Worm (Caenorhabditis elegans): ENCODE results near the gene T24D5.1.
"Not testable (repeated sequence)": the region's sequence is repeated elsewhere in the genome, so short reads cannot be mapped to it uniquely, and the experiment has no call there.

The T24D5.1 gene

DNA sequence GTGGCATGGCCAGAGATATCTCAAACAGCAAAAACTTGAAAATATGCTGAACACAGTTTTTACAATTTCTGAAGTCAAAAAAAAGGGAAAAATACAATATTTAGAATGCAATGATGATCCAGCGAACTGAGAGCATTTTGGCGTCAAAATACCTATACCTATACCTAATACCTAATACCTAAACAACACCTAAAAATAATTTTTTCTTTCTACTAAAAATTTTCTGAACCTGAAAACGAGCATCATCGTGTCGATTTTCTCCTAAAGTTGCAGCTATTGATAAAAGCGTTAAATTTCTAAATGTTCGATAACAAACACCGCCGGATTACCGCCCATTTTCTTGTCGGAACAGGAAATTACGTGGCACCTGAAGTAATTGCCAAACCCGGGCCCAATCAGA lies 22.3 kb downstream of the T24D5.1 start, which contains the start of gene T24D5.4:
TSS of gene T24D5.4 (plus strand) at position 301 of the 400 bp plus-strand sequence.
- TF ChIP-seq zip-8 (tag; optimal IDR thresholded peaks at IDR 0.05): no peak
- TF ChIP-seq elt-3 (tag; optimal IDR thresholded peaks at IDR 0.05): no peak
- no peak for TF ChIP-seq lin-32 (GFP tag; optimal IDR thresholded peaks at IDR 0.05)
- TF ChIP-seq ces-1 (GFP tag; optimal IDR thresholded peaks at IDR 0.05): no peak
- no peak for TF ChIP-seq sptf-1 (tag; optimal IDR thresholded peaks at IDR 0.05)
- TF ChIP-seq nhr-2 (tag; optimal IDR thresholded peaks at IDR 0.05): no peak
- TF ChIP-seq lin-13 (tag; optimal IDR thresholded peaks at IDR 0.05): no peak
- TF ChIP-seq tbx-8 (GFP tag; optimal IDR thresholded peaks at IDR 0.05): no peak
- TF ChIP-seq ceh-83 (GFP tag; optimal IDR thresholded peaks at IDR 0.05): no peak
- no peak for TF ChIP-seq mls-2 (tag; optimal IDR thresholded peaks at IDR 0.05)
- no peak for TF ChIP-seq lsy-2 (tag; optimal IDR thresholded peaks at IDR 0.05)
- TF ChIP-seq M03D4.4 (tag; optimal IDR thresholded peaks at IDR 0.05): no peak
- TF ChIP-seq mab-5 (tag; optimal IDR thresholded peaks at IDR 0.05): no peak

DNA sequence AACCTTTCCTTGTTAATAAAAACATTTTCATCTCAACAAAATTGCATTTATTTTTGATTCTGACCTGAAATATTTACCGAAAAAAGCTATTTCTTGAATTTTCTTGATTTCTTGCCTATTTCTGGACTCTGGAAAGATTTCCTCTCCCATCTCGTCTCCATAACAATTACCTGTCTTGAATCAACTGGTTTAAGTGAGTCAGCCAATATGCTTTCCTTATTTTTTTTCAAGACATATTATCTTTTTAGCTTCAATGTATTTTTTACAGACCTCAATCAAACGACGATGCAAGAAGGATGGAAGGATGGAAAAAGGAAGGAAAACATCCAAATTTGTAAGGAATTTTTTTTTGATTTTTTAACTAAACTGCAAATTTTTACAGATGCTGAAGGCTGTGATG lies 28.0 kb downstream of the T24D5.1 start:
- TF ChIP-seq ztf-11 (tag; optimal IDR thresholded peaks at IDR 0.05): no peak
- TF ChIP-seq nhr-76 (tag; optimal IDR thresholded peaks at IDR 0.05): no peak
- TF ChIP-seq snpc-4 (tag; optimal IDR thresholded peaks at IDR 0.05): no peak
- no peak for TF ChIP-seq unc-120 (tag; optimal IDR thresholded peaks at IDR 0.05; ENCODE audit: poor library complexity, severe bottlenecking)
- no peak for TF ChIP-seq nhr-237 (tag; optimal IDR thresholded peaks at IDR 0.05)

DNA sequence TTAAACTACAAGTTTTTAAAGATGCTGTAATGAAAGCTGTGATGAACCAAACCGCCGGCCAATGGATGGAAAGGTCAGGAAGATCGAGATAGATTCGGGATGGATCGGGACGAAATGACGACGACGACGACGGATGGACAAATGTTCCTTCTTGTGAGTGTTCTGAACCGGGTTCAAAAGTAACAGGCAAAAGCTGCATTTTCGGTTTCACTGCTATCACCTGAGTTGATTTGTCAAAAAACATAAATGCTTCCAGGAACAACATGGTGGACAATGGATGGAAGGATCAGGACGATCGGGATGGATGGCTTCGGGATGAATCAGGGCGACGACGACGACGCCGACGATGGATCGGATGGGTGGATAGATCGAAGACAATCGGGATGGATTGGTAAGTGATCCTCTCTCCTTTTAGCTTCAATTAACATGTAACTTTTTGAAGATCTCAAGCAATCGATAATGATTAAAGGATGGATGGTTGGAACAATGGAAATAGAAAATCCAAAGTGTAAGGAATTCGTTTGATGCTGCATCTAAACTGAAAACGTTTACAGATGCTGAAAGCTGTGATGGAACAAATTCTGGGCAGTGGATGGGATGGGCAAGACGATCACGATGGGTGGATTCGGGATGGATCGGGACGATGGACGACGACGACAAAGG lies 28.9 kb downstream of the T24D5.1 start, which contains the start of the genes T24D5.6 and R09A8.9:
TSS of gene T24D5.6 (plus strand) at position 301 of the 663 bp plus-strand sequence.
TSS of gene R09A8.9 (plus strand) at position 613 of the 663 bp plus-strand sequence.
- TF ChIP-seq nhr-237 (tag; optimal IDR thresholded peaks at IDR 0.05): no peak
- TF ChIP-seq ham-2 (GFP tag; optimal IDR thresholded peaks at IDR 0.05): no peak
- TF ChIP-seq mab-5 (tag; optimal IDR thresholded peaks at IDR 0.05): no peak
- TF ChIP-seq drap-1 (GFP tag; optimal IDR thresholded peaks at IDR 0.05): no peak
- no peak for TF ChIP-seq ztf-11 (tag; optimal IDR thresholded peaks at IDR 0.05)
- TF ChIP-seq ceh-83 (GFP tag; optimal IDR thresholded peaks at IDR 0.05): no peak
- TF ChIP-seq flh-1 (GFP tag; optimal IDR thresholded peaks at IDR 0.05): no peak
- TF ChIP-seq ceh-43 (GFP tag; optimal IDR thresholded peaks at IDR 0.05): no peak
- no peak for TF ChIP-seq snpc-4 (tag; optimal IDR thresholded peaks at IDR 0.05)
- TF ChIP-seq tbx-8 (GFP tag; optimal IDR thresholded peaks at IDR 0.05): no peak

DNA sequence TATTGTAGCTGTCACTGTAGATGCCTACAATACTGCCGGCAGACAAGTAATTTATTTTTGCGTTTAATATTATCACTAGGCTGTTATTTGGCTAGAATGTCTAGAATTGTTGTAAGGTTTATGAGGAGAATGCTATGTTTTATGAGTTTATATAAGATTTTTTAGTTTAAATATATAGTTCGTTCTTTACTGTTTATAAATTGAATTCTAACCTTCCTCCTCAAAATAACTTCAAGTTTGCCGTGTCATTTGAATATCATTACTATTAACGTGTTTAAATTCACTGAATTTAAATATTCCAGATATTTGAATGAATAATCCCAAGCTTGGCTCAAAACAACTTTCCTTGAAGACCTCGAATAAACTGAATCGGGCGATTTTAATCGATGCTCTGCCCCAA lies 38.9 kb downstream of the T24D5.1 start, which contains the start of gene R09A8.1:
TSS of gene R09A8.1 (plus strand) at position 301 of the 400 bp plus-strand sequence.
- TF ChIP-seq elt-3, pha-4, mep-1 (tag; optimal IDR thresholded peaks at IDR 0.05): not testable (repeated sequence)

DNA sequence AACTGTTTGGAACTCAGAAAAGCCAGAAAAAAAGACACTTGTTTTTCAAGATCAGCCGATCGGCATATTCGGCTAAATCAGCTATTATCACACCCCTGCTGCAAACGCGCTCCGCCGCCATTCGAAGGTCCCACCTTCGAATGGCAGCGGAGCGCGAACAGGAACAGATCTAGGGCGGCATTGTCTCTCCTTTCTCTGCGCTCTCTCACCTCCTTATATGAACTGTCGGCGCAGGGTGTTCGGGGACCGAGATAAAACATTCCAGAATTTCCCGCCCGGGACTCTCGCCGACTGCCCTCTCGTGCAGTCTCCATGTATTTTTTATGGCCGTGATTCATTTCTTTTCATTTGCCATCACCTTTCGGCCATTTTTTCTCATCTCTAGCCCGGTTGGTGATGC lies 43.9 kb downstream of the T24D5.1 start:
- TF ChIP-seq zip-8 (tag; optimal IDR thresholded peaks at IDR 0.05) (no peak), cnd-1 (tag; optimal IDR thresholded peaks at IDR 0.05) (no peak), ceh-83 (GFP tag; optimal IDR thresholded peaks at IDR 0.05) (no peak), nhr-2 (tag; optimal IDR thresholded peaks at IDR 0.05) (peak; percentile 55), sem-2 (GFP tag; optimal IDR thresholded peaks at IDR 0.05) (no peak)

DNA sequence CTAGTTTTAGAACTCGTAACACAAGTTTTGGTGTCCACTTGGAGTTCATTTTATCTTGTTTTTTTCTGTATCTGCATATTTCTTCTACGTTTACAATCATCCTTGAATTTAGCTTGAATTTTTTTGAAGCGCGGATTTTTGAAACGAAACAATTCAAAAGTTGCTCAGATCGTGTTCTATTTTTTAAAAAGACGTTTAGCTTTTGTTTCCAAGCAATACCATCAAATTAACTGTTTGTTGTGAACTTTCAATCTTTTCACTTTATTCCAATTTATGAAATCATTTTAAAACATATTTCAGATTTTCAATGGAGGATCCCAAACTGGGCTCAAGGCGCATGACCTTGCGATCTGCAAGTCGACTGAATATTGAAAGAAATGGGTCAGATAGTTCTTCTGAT lies 44.6 kb downstream of the T24D5.1 start, which contains the start of gene R09A8.2:
TSS of gene R09A8.2 (plus strand) at position 301 of the 400 bp plus-strand sequence.
- TF ChIP-seq mab-5 (tag; optimal IDR thresholded peaks at IDR 0.05) (no peak), sptf-1 (tag; optimal IDR thresholded peaks at IDR 0.05) (no peak), ztf-11 (tag; optimal IDR thresholded peaks at IDR 0.05) (no peak), lsy-2 (tag; optimal IDR thresholded peaks at IDR 0.05) (no peak), ceh-43 (GFP tag; optimal IDR thresholded peaks at IDR 0.05) (no peak), blmp-1 (tag; optimal IDR thresholded peaks at IDR 0.05) (no peak), lin-32 (GFP tag; optimal IDR thresholded peaks at IDR 0.05) (no peak), ceh-83 (GFP tag; optimal IDR thresholded peaks at IDR 0.05) (no peak), nhr-12 (tag; optimal IDR thresholded peaks at IDR 0.05) (no peak), M03D4.4 (tag; optimal IDR thresholded peaks at IDR 0.05) (no peak), unc-39 (tag; optimal IDR thresholded peaks at IDR 0.05) (no peak), pha-4 (tag; optimal IDR thresholded peaks at IDR 0.05) (no peak), lin-13 (tag; optimal IDR thresholded peaks at IDR 0.05) (no peak), sem-2 (GFP tag; optimal IDR thresholded peaks at IDR 0.05) (no peak), bed-3 (GFP tag; optimal IDR thresholded peaks at IDR 0.05) (no peak), ces-1 (GFP tag; optimal IDR thresholded peaks at IDR 0.05) (no peak), tbx-8 (GFP tag; optimal IDR thresholded peaks at IDR 0.05) (no peak)
